Worm (Caenorhabditis elegans) whole organism, young adult: Measurements from ENCODE around the gene F38E1.3.

ENCODE experiments used
- B0019.2 ChIP-seq: fragments of 200-800 bp; sonication (Bioruptor generic); conservative IDR thresholded peaks from 2 replicates; pipeline ENCODE4 v1.3.6; 2022; ENCODE audit warnings: missing genetic modification reagents, missing genetic modification characterization, missing compliant biosample characterization
- B0336.3 ChIP-seq: fragments of 200-800 bp; sonication (Bioruptor generic); IDR thresholded peaks from 2 replicates; pipeline ENCODE4 v1.3.6; 2022; ENCODE audit warnings: missing genetic modification characterization, missing compliant biosample characterization
- C17E4.6 ChIP-seq: fragments of 200-800 bp; sonication (Bioruptor generic); IDR thresholded peaks from 2 replicates; pipeline ENCODE4 v1.3.6; 2022; ENCODE audit warnings: missing genetic modification reagents, missing genetic modification characterization, missing compliant biosample characterization
- F39B2.1 ChIP-seq: fragments of 200-800 bp; sonication (Bioruptor generic); IDR thresholded peaks from 2 replicates; pipeline ENCODE4 v1.3.6; 2022; ENCODE audit warnings: missing genetic modification reagents, missing genetic modification characterization, missing compliant biosample characterization
- F52B5.7 ChIP-seq: sonication (generic microtip); optimal IDR thresholded peaks from 2 replicates; lab custom pipeline; 2016; ENCODE audit warnings: mild to moderate bottlenecking, missing genetic modification characterization, missing compliant biosample characterization
- F57A8.1 ChIP-seq: fragments of 200-800 bp; sonication (Bioruptor generic); optimal IDR thresholded peaks from 2 replicates; lab custom pipeline; 2018; ENCODE audit warnings: mild to moderate bottlenecking, missing genetic modification characterization, moderate library complexity, missing compliant biosample characterization
- K11D2.4 ChIP-seq: fragments of 200-800 bp; sonication (Bioruptor generic); IDR thresholded peaks from 2 replicates; pipeline ENCODE4 v1.3.6; 2022; ENCODE audit warnings: missing genetic modification reagents, missing genetic modification characterization, missing compliant biosample characterization
- Y56A3A.18 ChIP-seq: fragments of 200-800 bp; sonication (Bioruptor generic); IDR thresholded peaks from 2 replicates; pipeline ENCODE4 v1.3.6; 2022; ENCODE audit warnings: missing genetic modification reagents, missing genetic modification characterization, missing compliant biosample characterization
- Y67H2A.10 ChIP-seq: fragments of 200-800 bp; sonication (Bioruptor generic); conservative IDR thresholded peaks from 2 replicates; pipeline ENCODE4 v1.3.6; 2022; ENCODE audit warnings: missing genetic modification reagents, missing genetic modification characterization, missing compliant biosample characterization
- Y79H2A.3 ChIP-seq: fragments of 200-800 bp; sonication (Bioruptor generic); conservative IDR thresholded peaks from 2 replicates; pipeline ENCODE4 v1.3.6; 2022; ENCODE audit warnings: missing genetic modification reagents, missing genetic modification characterization, missing compliant biosample characterization
- Y95B8A.8 ChIP-seq: fragments of 200-800 bp; sonication (Bioruptor generic); IDR thresholded peaks from 2 replicates; pipeline ENCODE4 v1.3.6; 2022; ENCODE audit warnings: missing genetic modification reagents, missing genetic modification characterization, missing compliant biosample characterization
- ama-1 ChIP-seq, 3 experiments: fragments of 150-350 bp in 1 of 3; sonication (generic microtip) in 2 of 3; optimal IDR thresholded peaks; 2 replicates each; lab custom pipeline; 2014 to 2018; ENCODE audit warnings: missing biosample characterization in 2 of 3, missing genetic modification characterization in 2 of 3, missing genetic modification reagents in 2 of 3
- atf-7 ChIP-seq: sonication (generic microtip); optimal IDR thresholded peaks from 2 replicates; lab custom pipeline; 2017; ENCODE audit warnings: mild to moderate bottlenecking, missing genetic modification characterization, missing compliant biosample characterization
- bed-1 ChIP-seq: fragments of 200-800 bp; sonication (Bioruptor generic); IDR thresholded peaks from 2 replicates; pipeline ENCODE4 v1.3.6; 2022; ENCODE audit warnings: missing genetic modification reagents, missing genetic modification characterization, missing compliant biosample characterization
- ceh-58 ChIP-seq: fragments of 200-800 bp; sonication (Bioruptor generic); IDR thresholded peaks from 2 replicates; pipeline ENCODE4 v1.3.6; 2022; ENCODE audit warnings: missing genetic modification characterization, missing compliant biosample characterization
- ceh-91 ChIP-seq: fragments of 200-800 bp; sonication (Bioruptor generic); IDR thresholded peaks from 2 replicates; pipeline ENCODE4 v1.3.6; 2022; ENCODE audit warnings: missing genetic modification reagents, missing genetic modification characterization, missing compliant biosample characterization
- chd-7 ChIP-seq: sonication (generic microtip); optimal IDR thresholded peaks from 2 replicates; lab custom pipeline; 2016; ENCODE audit warnings: mild to moderate bottlenecking, missing genetic modification characterization, moderate library complexity, missing compliant biosample characterization
- die-1 ChIP-seq: sonication (generic microtip); optimal IDR thresholded peaks from 2 replicates; lab custom pipeline; 2016; ENCODE audit warnings: missing genotype, mild to moderate bottlenecking, missing genetic modification characterization, missing compliant biosample characterization
- dox-1 ChIP-seq: fragments of 200-800 bp; sonication (Bioruptor generic); IDR thresholded peaks from 2 replicates; pipeline ENCODE4 v1.3.6; 2022; ENCODE audit warnings: missing genetic modification reagents, missing genetic modification characterization, missing compliant biosample characterization
- dpff-1 ChIP-seq: sonication (generic microtip); optimal IDR thresholded peaks from 2 replicates; lab custom pipeline; 2017; ENCODE audit warnings: mild to moderate bottlenecking, missing genetic modification characterization, missing compliant biosample characterization
- efl-1 ChIP-seq: fragments of 150-350 bp; optimal IDR thresholded peaks from 2 replicates; lab custom pipeline; 2014; ENCODE audit warnings: missing biosample characterization, missing genetic modification reagents, missing genetic modification characterization
- egl-44 ChIP-seq: fragments of 200-800 bp; sonication (Bioruptor generic); IDR thresholded peaks from 2 replicates; pipeline ENCODE4 v1.3.6; 2022; ENCODE audit warnings: missing genetic modification reagents, missing genetic modification characterization, missing compliant biosample characterization
- fkh-3 ChIP-seq: sonication (generic microtip); optimal IDR thresholded peaks from 2 replicates; lab custom pipeline; 2016; ENCODE audit warnings: mild to moderate bottlenecking, missing genetic modification characterization, missing compliant biosample characterization
- hmg-1.2 ChIP-seq: fragments of 200-800 bp; sonication (Bioruptor generic); IDR thresholded peaks from 2 replicates; pipeline ENCODE4 v1.3.6; 2022; ENCODE audit warnings: missing genetic modification reagents, missing genetic modification characterization, missing compliant biosample characterization
- hmg-20 ChIP-seq: fragments of 200-800 bp; sonication (Bioruptor generic); IDR thresholded peaks from 2 replicates; pipeline ENCODE4 v1.3.6; 2022; ENCODE audit warnings: missing genetic modification reagents, missing genetic modification characterization, missing compliant biosample characterization
- hrde-1 ChIP-seq: sonication (generic microtip); optimal IDR thresholded peaks from 2 replicates; lab custom pipeline; 2016; ENCODE audit warnings: missing genetic modification characterization, mild to moderate bottlenecking, missing compliant biosample characterization, moderate library complexity, missing genotype, missing genetic modification reagents, borderline replicate concordance
- lag-1 ChIP-seq: fragments of 200-800 bp; sonication (Bioruptor generic); IDR thresholded peaks from 2 replicates; pipeline ENCODE4 v1.3.6; 2022; ENCODE audit warnings: missing genetic modification reagents, missing genetic modification characterization, missing compliant biosample characterization
- let-607 ChIP-seq, 2 experiments: fragments of 200-800 bp in 1 of 2; sonication (Bioruptor generic) in 1 of 2; sonication (generic microtip) in 1 of 2; optimal IDR thresholded peaks; 2 replicates each; lab custom pipeline; 2016 to 2018; ENCODE audit warnings: mild to moderate bottlenecking in 2 of 2, missing compliant biosample characterization in 2 of 2, missing genetic modification characterization in 2 of 2, moderate library complexity in 2 of 2, missing genotype in 1 of 2
- lin-26 ChIP-seq: fragments of 200-800 bp; sonication (Bioruptor generic); IDR thresholded peaks from 2 replicates; pipeline ENCODE4 v1.3.6; 2022; ENCODE audit warnings: missing genetic modification reagents, missing genetic modification characterization, missing compliant biosample characterization
- lin-54 ChIP-seq: fragments of 200-800 bp; sonication (Bioruptor generic); optimal IDR thresholded peaks from 2 replicates; lab custom pipeline; 2018; ENCODE audit warnings: mild to moderate bottlenecking, missing genetic modification characterization, missing compliant biosample characterization
- lir-1 ChIP-seq: fragments of 200-800 bp; sonication (Bioruptor generic); conservative IDR thresholded peaks from 2 replicates; pipeline ENCODE4 v1.3.6; 2022; ENCODE audit warnings: missing genetic modification reagents, missing genetic modification characterization, missing compliant biosample characterization
- lsy-27 ChIP-seq: sonication (generic microtip); optimal IDR thresholded peaks from 2 replicates; lab custom pipeline; 2017; ENCODE audit warnings: missing genetic modification characterization, mild to moderate bottlenecking, missing compliant biosample characterization, antibody characterized with exemption, missing genotype, borderline replicate concordance; ENCODE audit not compliant: insufficient read depth
- madf-8 ChIP-seq: fragments of 200-800 bp; sonication (Bioruptor generic); conservative IDR thresholded peaks from 2 replicates; pipeline ENCODE4 v1.3.6; 2022; ENCODE audit warnings: missing genetic modification reagents, missing genetic modification characterization, missing compliant biosample characterization
- mcd-1 ChIP-seq: fragments of 200-800 bp; sonication (Bioruptor generic); IDR thresholded peaks from 2 replicates; pipeline ENCODE4 v1.3.6; 2022; ENCODE audit warnings: missing genetic modification reagents, missing genetic modification characterization, missing compliant biosample characterization
- mel-28 ChIP-seq: sonication (generic microtip); optimal IDR thresholded peaks from 2 replicates; lab custom pipeline; 2016; ENCODE audit warnings: borderline replicate concordance, mild to moderate bottlenecking, missing genetic modification characterization, missing compliant biosample characterization
- mes-4 ChIP-seq: sonication (generic microtip); optimal IDR thresholded peaks from 2 replicates; lab custom pipeline; 2016; ENCODE audit warnings: missing genotype, missing genetic modification characterization, missing compliant biosample characterization
- nfya-2 ChIP-seq: fragments of 200-800 bp; sonication (Bioruptor generic); IDR thresholded peaks from 2 replicates; pipeline ENCODE4 v1.3.6; 2022; ENCODE audit warnings: missing genetic modification reagents, missing genetic modification characterization, missing compliant biosample characterization
- nhr-80 ChIP-seq: sonication (generic microtip); optimal IDR thresholded peaks from 2 replicates; lab custom pipeline; 2016; ENCODE audit warnings: missing genetic modification characterization, missing compliant biosample characterization
- rcor-1 ChIP-seq: fragments of 200-800 bp; sonication (Bioruptor generic); IDR thresholded peaks from 2 replicates; pipeline ENCODE4 v1.3.6; 2022; ENCODE audit warnings: missing genetic modification reagents, missing genetic modification characterization, missing compliant biosample characterization
- rpc-1 ChIP-seq, 2 experiments: fragments of 150-350 bp in 1 of 2; sonication (generic microtip) in 1 of 2; optimal IDR thresholded peaks; 2 replicates each; lab custom pipeline; 2014 to 2018; ENCODE audit warnings: missing biosample characterization in 1 of 2, missing genetic modification characterization in 1 of 2, missing genetic modification reagents in 1 of 2, missing genotype in 1 of 2
- sptf-2 ChIP-seq: fragments of 200-800 bp; sonication (Bioruptor generic); optimal IDR thresholded peaks from 2 replicates; lab custom pipeline; 2018; ENCODE audit warnings: mild to moderate bottlenecking, missing genetic modification characterization, missing compliant biosample characterization
- tlf-1 ChIP-seq: fragments of 200-800 bp; sonication (Bioruptor generic); optimal IDR thresholded peaks from 2 replicates; lab custom pipeline; 2018; ENCODE audit warnings: mild to moderate bottlenecking, missing genetic modification characterization, missing compliant biosample characterization
- unc-62 ChIP-seq: fragments of 150-350 bp; optimal IDR thresholded peaks from 2 replicates; lab custom pipeline; 2014; ENCODE audit warnings: missing biosample characterization, missing genetic modification reagents, missing genetic modification characterization
- xnd-1 ChIP-seq: sonication (generic microtip); optimal IDR thresholded peaks from 2 replicates; lab custom pipeline; 2016; ENCODE audit warnings: missing genotype, missing genetic modification reagents, missing genetic modification characterization, missing compliant biosample characterization
- zfh-2 ChIP-seq: fragments of 200-800 bp; sonication (Bioruptor generic); conservative IDR thresholded peaks from 2 replicates; pipeline ENCODE4 v1.3.6; 2022; ENCODE audit warnings: missing genetic modification reagents, missing genetic modification characterization, missing compliant biosample characterization
- zim-3 ChIP-seq: sonication (generic microtip); optimal IDR thresholded peaks from 2 replicates; lab custom pipeline; 2017; ENCODE audit warnings: mild to moderate bottlenecking, missing genetic modification characterization, moderate library complexity, missing compliant biosample characterization
- ztf-18 ChIP-seq: sonication (generic microtip); optimal IDR thresholded peaks from 2 replicates; lab custom pipeline; 2016; ENCODE audit warnings: missing genotype, mild to moderate bottlenecking, missing genetic modification characterization, missing compliant biosample characterization

F38E1.3 gene

ce11 chrV:8413432-8414021 lies 37.6 kb downstream of the F38E1.3 start, which contains the start of gene vha-18:
TSS of gene vha-18 (minus strand) at chrV:8413482.
- TF ChIP-seq tlf-1 (GFP tag; lab: Kevin White, UChicago), result peak; percentile 90
- peak; percentile 94 for TF ChIP-seq mcd-1
- TF ChIP-seq C17E4.6, result peak; percentile 80; the same call in 1 of the 2 replicates
- TF ChIP-seq rcor-1 (GFP tag; lab: Robert Waterston, UW), result peak; percentile 91
- TF ChIP-seq hmg-20 (GFP tag; lab: Robert Waterston, UW), result no peak
- peak; percentile 49 for TF ChIP-seq hrde-1 (tag; lab: Kevin White, UChicago)
- TF ChIP-seq atf-7 (tag; lab: Kevin White, UChicago), result no peak
- TF ChIP-seq hmg-1.2 (GFP tag; lab: Robert Waterston, UW), result peak; percentile 95
- no peak for TF ChIP-seq mel-28 (tag; lab: Kevin White, UChicago)
- TF ChIP-seq B0019.2 (GFP tag; lab: Robert Waterston, UW), result peak; percentile 90
- no peak for TF ChIP-seq K11D2.4 (GFP tag; lab: Robert Waterston, UW)
- TF ChIP-seq unc-62 (GFP tag; lab: Kevin White, UChicago), result no peak
- TF ChIP-seq F57A8.1 (GFP tag; lab: Kevin White, UChicago), result no peak
- TF ChIP-seq sptf-2 (GFP tag; lab: Kevin White, UChicago), result no peak
- TF ChIP-seq mes-4, result no peak
- TF ChIP-seq dpff-1 (tag; lab: Kevin White, UChicago), result no peak
- TF ChIP-seq ceh-58 (GFP tag; lab: Robert Waterston, UW), result no peak
- TF ChIP-seq nhr-80 (tag; lab: Kevin White, UChicago), result no peak
- TF ChIP-seq let-607 (tag; optimal IDR thresholded peaks at IDR 0.05; lab: Kevin White, UChicago), result no peak
- TF ChIP-seq ama-1 (optimal IDR thresholded peaks at IDR 0.05; lab: Kevin White, UChicago), result no peak
- TF ChIP-seq ama-1 (GFP tag; optimal IDR thresholded peaks at IDR 0.05; lab: Kevin White, UChicago), result no peak
- no peak for TF ChIP-seq chd-7
- TF ChIP-seq Y79H2A.3 (GFP tag; lab: Robert Waterston, UW), result peak; percentile 76; the same call in 1 of the 2 replicates
- no peak for TF ChIP-seq bed-1
- peak; percentile 84 for TF ChIP-seq B0336.3 (GFP tag; lab: Robert Waterston, UW)
- TF ChIP-seq lin-26, result no peak
- no peak for TF ChIP-seq Y56A3A.18 (GFP tag; lab: Robert Waterston, UW)
- no peak for TF ChIP-seq zfh-2 (GFP tag; lab: Robert Waterston, UW)
- TF ChIP-seq rpc-1 (optimal IDR thresholded peaks at IDR 0.05; lab: Kevin White, UChicago), result no peak
- TF ChIP-seq rpc-1 (tag; optimal IDR thresholded peaks at IDR 0.05; lab: Kevin White, UChicago), result no peak
- no peak for TF ChIP-seq lag-1 (GFP tag; lab: Robert Waterston, UW)
- no peak for TF ChIP-seq nfya-2 (GFP tag; lab: Robert Waterston, UW)
- TF ChIP-seq xnd-1, result peak; percentile 87
- TF ChIP-seq F39B2.1 (GFP tag; lab: Robert Waterston, UW), result no peak
- peak; percentile 70 for TF ChIP-seq ztf-18 (tag; lab: Kevin White, UChicago)
- no peak for TF ChIP-seq F52B5.7 (tag; lab: Kevin White, UChicago)
- no peak; the same call in 1 of the 2 replicates for TF ChIP-seq Y67H2A.10 (GFP tag; lab: Robert Waterston, UW)
- peak; percentile 90 for TF ChIP-seq lin-54 (GFP tag; lab: Kevin White, UChicago)
- no peak for TF ChIP-seq fkh-3 (tag; lab: Kevin White, UChicago)
- peak; percentile 58; the same call in 1 of the 2 replicates for TF ChIP-seq lir-1 (GFP tag; lab: Robert Waterston, UW)
- TF ChIP-seq lsy-27 (tag; lab: Kevin White, UChicago), result no peak
- no peak for TF ChIP-seq zim-3 (tag; lab: Kevin White, UChicago)
- peak; percentile 90 for TF ChIP-seq efl-1
- no peak for TF ChIP-seq egl-44 (GFP tag; lab: Robert Waterston, UW)
- peak; percentile 94 for TF ChIP-seq madf-8 (GFP tag; lab: Robert Waterston, UW)
- TF ChIP-seq Y95B8A.8 (GFP tag; lab: Robert Waterston, UW), result peak; percentile 86; the same call in 1 of the 2 replicates
- TF ChIP-seq ceh-91 (GFP tag; lab: Robert Waterston, UW), result peak; percentile 99
- peak; percentile 92 for TF ChIP-seq dox-1 (GFP tag; lab: Robert Waterston, UW)
- TF ChIP-seq die-1 (tag; lab: Kevin White, UChicago), result no peak
